Worm (Caenorhabditis elegans): ENCODE data around the gene C55A6.1.

Gene C55A6.1

ce11 chrV:11504853-11505397 lies at the start of gene C55A6.1, which contains the start of gene C55A6.10:
TSS of gene C55A6.1 (minus strand) at chrV:11504968.
TSS of gene C55A6.10 (plus strand) at chrV:11505347.
- TF ChIP-seq W03F9.2 (tag; optimal IDR thresholded peaks at IDR 0.05): peak; percentile 56

- no peak for TF ChIP-seq dao-5 (tag; optimal IDR thresholded peaks at IDR 0.05)
- no peak for TF ChIP-seq W03F9.2 (tag; optimal IDR thresholded peaks at IDR 0.05)
Observed at ce11 chrV:11554260-11554659, 49.5 kb upstream of the C55A6.1 start, which contains the start of gene duo-1. TSS of gene duo-1 (plus strand) at chrV:11554630.

ce11 chrV:11552379-11552778 lies 47.6 kb upstream of the C55A6.1 start, which contains the start of gene srx-85:
TSS of gene srx-85 (plus strand) at chrV:11552679.
- no peak for TF ChIP-seq dao-5 (tag; optimal IDR thresholded peaks at IDR 0.05)
- no peak for TF ChIP-seq him-1 (tag; optimal IDR thresholded peaks at IDR 0.05)
- TF ChIP-seq W03F9.2 (tag; optimal IDR thresholded peaks at IDR 0.05): no peak

- TF ChIP-seq him-1 (tag; optimal IDR thresholded peaks at IDR 0.05): no peak
- TF ChIP-seq W03F9.2 (tag; optimal IDR thresholded peaks at IDR 0.05): no peak
- no peak for TF ChIP-seq dao-5 (tag; optimal IDR thresholded peaks at IDR 0.05)
Observed at ce11 chrV:11548914-11549406, 44.2 kb upstream of the C55A6.1 start, which contains the start of the genes F38B7.17 and F38B7.3. TSS of gene F38B7.17 (minus strand) at chrV:11548964. TSS of gene F38B7.3 (plus strand) at chrV:11549107.

- no peak for TF ChIP-seq dao-5 (tag; optimal IDR thresholded peaks at IDR 0.05)
- TF ChIP-seq him-1 (tag; optimal IDR thresholded peaks at IDR 0.05): no peak
- TF ChIP-seq W03F9.2 (tag; optimal IDR thresholded peaks at IDR 0.05): no peak
Observed at ce11 chrV:11546795-11547194, 42.0 kb upstream of the C55A6.1 start, which contains the start of gene F38B7.11. TSS of gene F38B7.11 (plus strand) at chrV:11547095.

ce11 chrV:11545227-11545626 lies 40.5 kb upstream of the C55A6.1 start, which contains the start of gene F38B7.10:
TSS of gene F38B7.10 (plus strand) at chrV:11545527.
- no peak for TF ChIP-seq dao-5 (tag; optimal IDR thresholded peaks at IDR 0.05)

ce11 chrV:11543564-11543963 lies 38.8 kb upstream of the C55A6.1 start, which contains the start of gene F38B7.2:
TSS of gene F38B7.2 (plus strand) at chrV:11543963.
- no peak for TF ChIP-seq W03F9.2 (tag; optimal IDR thresholded peaks at IDR 0.05)
- TF ChIP-seq dao-5 (tag; optimal IDR thresholded peaks at IDR 0.05): no peak
- TF ChIP-seq him-1 (tag; optimal IDR thresholded peaks at IDR 0.05): no peak

- TF ChIP-seq W03F9.2 (tag; optimal IDR thresholded peaks at IDR 0.05) (no peak), him-1 (tag; optimal IDR thresholded peaks at IDR 0.05) (no peak), dao-5 (tag; optimal IDR thresholded peaks at IDR 0.05) (no peak)
Observed at ce11 chrV:11541284-11541683, 36.5 kb upstream of the C55A6.1 start.

- TF ChIP-seq him-1 (tag; optimal IDR thresholded peaks at IDR 0.05) (no peak), W03F9.2 (tag; optimal IDR thresholded peaks at IDR 0.05) (no peak), dao-5 (tag; optimal IDR thresholded peaks at IDR 0.05) (no peak)
Observed at ce11 chrV:11539502-11539901, 34.7 kb upstream of the C55A6.1 start.

- TF ChIP-seq W03F9.2 (tag; optimal IDR thresholded peaks at IDR 0.05) (no peak), him-1 (tag; optimal IDR thresholded peaks at IDR 0.05) (no peak), dao-5 (tag; optimal IDR thresholded peaks at IDR 0.05) (no peak)
Observed at ce11 chrV:11536667-11537066, 31.9 kb upstream of the C55A6.1 start.

- TF ChIP-seq him-1 (tag; optimal IDR thresholded peaks at IDR 0.05) (no peak), dao-5 (tag; optimal IDR thresholded peaks at IDR 0.05) (no peak), W03F9.2 (tag; optimal IDR thresholded peaks at IDR 0.05) (peak; percentile 40)
Observed at ce11 chrV:11535504-11536062, 30.8 kb upstream of the C55A6.1 start.

ce11 chrV:11534495-11535189 lies 29.9 kb upstream of the C55A6.1 start:
- no peak for TF ChIP-seq dao-5 (tag; optimal IDR thresholded peaks at IDR 0.05)
- no peak for TF ChIP-seq W03F9.2 (tag; optimal IDR thresholded peaks at IDR 0.05)
- TF ChIP-seq him-1 (tag; optimal IDR thresholded peaks at IDR 0.05): no peak

ce11 chrV:11533365-11533949 lies 28.7 kb upstream of the C55A6.1 start:
- TF ChIP-seq him-1 (tag; optimal IDR thresholded peaks at IDR 0.05): no peak
- TF ChIP-seq dao-5 (tag; optimal IDR thresholded peaks at IDR 0.05): no peak
- TF ChIP-seq W03F9.2 (tag; optimal IDR thresholded peaks at IDR 0.05): no peak

ce11 chrV:11532964-11533363 lies 28.2 kb upstream of the C55A6.1 start:
- TF ChIP-seq him-1 (tag; optimal IDR thresholded peaks at IDR 0.05): no peak
- TF ChIP-seq W03F9.2 (tag; optimal IDR thresholded peaks at IDR 0.05): no peak

Data from whole organism, L4/young adult.